Fruit fly (Drosophila melanogaster): ENCODE results near the gene CG31176.

dm6 chr3R:21732901-21733300 is 13.4 kb upstream of the CG31176 start:
- TF ChIP-seq h (optimal IDR thresholded peaks at IDR 0.05) (no peak), psq (optimal IDR thresholded peaks at IDR 0.05) (no peak), Sin3A (optimal IDR thresholded peaks at IDR 0.05) (no peak)

All from Kc167 (cell line).